Fruit fly (Drosophila melanogaster) whole organism, embryonic: ENCODE measurements around the gene Sytbeta.

ENCODE experiments used
- Atf6 ChIP-seq: fragments of 200-800 bp; sonication (Bioruptor generic); IDR thresholded peaks from 2 replicates; pipeline ENCODE4 v1.3.6; 2022; ENCODE audit warnings: missing biosample characterization, missing genetic modification characterization
- B-H1 ChIP-seq: fragments of 200-800 bp; sonication (Bioruptor generic); IDR thresholded peaks from 3 replicates; pipeline ENCODE4 v1.3.6; 2022; ENCODE audit warnings: missing biosample characterization, missing genetic modification characterization
- Bteb2 ChIP-seq: fragments of 200-800 bp; sonication (Bioruptor generic); optimal IDR thresholded peaks from 2 replicates; lab custom pipeline; 2016; ENCODE audit warnings: missing biosample characterization, missing genetic modification characterization
- CG10366 ChIP-seq: fragments of 200-800 bp; sonication (Bioruptor generic); IDR thresholded peaks from 2 replicates; pipeline ENCODE4 v1.3.6; 2022; ENCODE audit warnings: missing biosample characterization, missing genetic modification characterization
- CG10462 ChIP-seq: fragments of 200-800 bp; sonication (Bioruptor generic); optimal IDR thresholded peaks from 2 replicates; lab custom pipeline; 2016; ENCODE audit warnings: missing biosample characterization, missing genetic modification characterization
- CG10654 ChIP-seq: fragments of 200-800 bp; sonication (Bioruptor generic); optimal IDR thresholded peaks from 2 replicates; lab custom pipeline; 2016; ENCODE audit warnings: missing biosample characterization, missing genetic modification characterization
- CG11398 ChIP-seq: fragments of 200-800 bp; sonication (Bioruptor generic); optimal IDR thresholded peaks from 2 replicates; lab custom pipeline; 2016; ENCODE audit warnings: missing biosample characterization, missing genetic modification characterization
- CG12071 ChIP-seq: fragments of 200-800 bp; sonication (Bioruptor generic); optimal IDR thresholded peaks from 3 replicates; lab custom pipeline; 2018; ENCODE audit warnings: missing biosample characterization, mild to moderate bottlenecking, missing genetic modification characterization
- CG13775 ChIP-seq: fragments of 200-800 bp; sonication (Bioruptor generic); optimal IDR thresholded peaks from 3 replicates; lab custom pipeline; 2017; ENCODE audit warnings: missing biosample characterization, mild to moderate bottlenecking, missing genetic modification characterization
- CG15073 ChIP-seq: fragments of 200-800 bp; sonication (Bioruptor generic); optimal IDR thresholded peaks from 2 replicates; lab custom pipeline; 2016; ENCODE audit warnings: missing biosample characterization, missing genetic modification characterization
- CG1603 ChIP-seq: fragments of 200-800 bp; sonication (Bioruptor generic); optimal IDR thresholded peaks from 2 replicates; lab custom pipeline; 2019; ENCODE audit warnings: missing biosample characterization, mild to moderate bottlenecking, missing genetic modification characterization, moderate library complexity
- CG17359 ChIP-seq: fragments of 200-800 bp; sonication (Bioruptor generic); optimal IDR thresholded peaks from 3 replicates; lab custom pipeline; 2018; ENCODE audit warnings: missing biosample characterization, mild to moderate bottlenecking, missing genetic modification characterization, moderate library complexity
- CG17361 ChIP-seq: fragments of 200-800 bp; sonication (Bioruptor generic); IDR thresholded peaks from 3 replicates; pipeline ENCODE4 v1.3.6; 2022; ENCODE audit warnings: missing biosample characterization, missing genetic modification characterization
- CG17568 ChIP-seq: fragments of 200-800 bp; sonication (Bioruptor generic); optimal IDR thresholded peaks from 2 replicates; lab custom pipeline; 2018; ENCODE audit warnings: missing biosample characterization, mild to moderate bottlenecking, missing genetic modification characterization, moderate library complexity
- CG17829 ChIP-seq: fragments of 200-800 bp; optimal IDR thresholded peaks from 2 replicates; lab custom pipeline; 2019; ENCODE audit warnings: missing biosample characterization, mild to moderate bottlenecking, missing genetic modification characterization, moderate library complexity
- CG1832 ChIP-seq: fragments of 200-800 bp; sonication (Bioruptor generic); optimal IDR thresholded peaks from 2 replicates; lab custom pipeline; 2017; ENCODE audit warnings: missing biosample characterization, mild to moderate bottlenecking, missing genetic modification characterization, inconsistent platforms
- CG2120 ChIP-seq: fragments of 200-800 bp; sonication (Bioruptor generic); optimal IDR thresholded peaks from 3 replicates; lab custom pipeline; 2016; ENCODE audit warnings: missing biosample characterization, missing genetic modification characterization
- CG2199 ChIP-seq: fragments of 200-800 bp; sonication (Bioruptor generic); IDR thresholded peaks from 3 replicates; pipeline ENCODE4 v1.3.6; 2022; ENCODE audit warnings: missing biosample characterization, missing genetic modification characterization
- CG30431 ChIP-seq: fragments of 200-800 bp; sonication (Bioruptor generic); optimal IDR thresholded peaks from 2 replicates; lab custom pipeline; 2017; ENCODE audit warnings: missing biosample characterization, missing genetic modification characterization
- CG33213 ChIP-seq: fragments of 200-800 bp; sonication (Bioruptor generic); optimal IDR thresholded peaks from 3 replicates; lab custom pipeline; 2016; ENCODE audit warnings: missing biosample characterization, missing genetic modification characterization
- CG4360 ChIP-seq: fragments of 200-800 bp; sonication (Bioruptor generic); IDR thresholded peaks from 2 replicates; pipeline ENCODE4 v1.3.6; 2022; ENCODE audit warnings: missing biosample characterization, missing genetic modification characterization
- CG4820 ChIP-seq: fragments of 200-800 bp; sonication (Bioruptor generic); optimal IDR thresholded peaks from 3 replicates; lab custom pipeline; 2016; ENCODE audit warnings: missing biosample characterization, missing genetic modification characterization
- CG7357 ChIP-seq: fragments of 200-800 bp; sonication (Bioruptor generic); IDR thresholded peaks from 3 replicates; pipeline ENCODE4 v1.3.6; 2022; ENCODE audit warnings: missing biosample characterization, missing genetic modification characterization
- CG7963 ChIP-seq: fragments of 200-800 bp; sonication (Bioruptor generic); IDR thresholded peaks from 3 replicates; pipeline ENCODE4 v1.3.6; 2022; ENCODE audit warnings: missing biosample characterization, missing genetic modification characterization; ENCODE audit not compliant: partially characterized antibody
- CTCF ChIP-seq: fragments of 200-800 bp; sonication (Bioruptor generic); optimal IDR thresholded peaks from 2 replicates; lab custom pipeline; 2017; ENCODE audit warnings: missing biosample characterization, mild to moderate bottlenecking, missing genetic modification characterization, moderate library complexity
- Doc2 ChIP-seq: fragments of 200-800 bp; sonication (Bioruptor generic); IDR thresholded peaks from 2 replicates; pipeline ENCODE4 v1.3.6; 2022; ENCODE audit warnings: missing biosample characterization, missing genetic modification characterization
- E2f1 ChIP-seq: fragments of 200-800 bp; sonication (Bioruptor generic); IDR thresholded peaks from 2 replicates; pipeline ENCODE4 v1.3.6; 2022; ENCODE audit warnings: missing biosample characterization, missing genetic modification characterization
- Fer2 ChIP-seq: fragments of 200-800 bp; sonication (Bioruptor generic); optimal IDR thresholded peaks from 2 replicates; lab custom pipeline; 2018; ENCODE audit warnings: missing biosample characterization, mild to moderate bottlenecking, missing genetic modification characterization, moderate library complexity
- HmgD ChIP-seq: fragments of 200-800 bp; sonication (Bioruptor generic); optimal IDR thresholded peaks from 3 replicates; lab custom pipeline; 2016; ENCODE audit warnings: missing biosample characterization, missing genetic modification characterization
- Hsf ChIP-seq: fragments of 200-800 bp; sonication (Bioruptor generic); optimal IDR thresholded peaks from 3 replicates; lab custom pipeline; 2016; ENCODE audit warnings: missing biosample characterization, missing genetic modification characterization
- Jarid2 ChIP-seq: fragments of 200-800 bp; sonication (Bioruptor generic); optimal IDR thresholded peaks from 3 replicates; lab custom pipeline; 2017; ENCODE audit warnings: mild to moderate bottlenecking, missing biosample characterization, missing genetic modification reagents, missing genetic modification characterization
- Mes4 ChIP-seq: fragments of 200-800 bp; sonication (Bioruptor generic); optimal IDR thresholded peaks from 2 replicates; lab custom pipeline; 2016; ENCODE audit warnings: missing biosample characterization, missing genetic modification characterization
- Neu2 ChIP-seq: fragments of 200-800 bp; sonication (Bioruptor generic); optimal IDR thresholded peaks from 3 replicates; lab custom pipeline; 2016; ENCODE audit warnings: missing biosample characterization, missing genetic modification characterization, borderline replicate concordance
- NfI ChIP-seq: fragments of 200-800 bp; sonication (Bioruptor generic); optimal IDR thresholded peaks from 3 replicates; lab custom pipeline; 2018; ENCODE audit warnings: missing biosample characterization, mild to moderate bottlenecking, missing genetic modification characterization, moderate library complexity
- Oli ChIP-seq: fragments of 200-800 bp; sonication (Bioruptor generic); optimal IDR thresholded peaks from 2 replicates; lab custom pipeline; 2018; ENCODE audit warnings: missing biosample characterization, mild to moderate bottlenecking, missing genetic modification characterization, moderate library complexity
- al ChIP-seq: fragments of 200-800 bp; sonication (Bioruptor generic); IDR thresholded peaks from 2 replicates; pipeline ENCODE4 v1.3.6; 2022; ENCODE audit warnings: missing biosample characterization, missing genetic modification characterization
- amos ChIP-seq: fragments of 200-800 bp; sonication (Bioruptor generic); IDR thresholded peaks from 2 replicates; pipeline ENCODE4 v1.3.6; 2022; ENCODE audit warnings: missing biosample characterization, missing genetic modification characterization; ENCODE audit not compliant: partially characterized antibody
- bigmax ChIP-seq: fragments of 200-800 bp; sonication (Bioruptor generic); optimal IDR thresholded peaks from 2 replicates; lab custom pipeline; 2018; ENCODE audit warnings: missing biosample characterization, mild to moderate bottlenecking, missing genetic modification characterization
- cas ChIP-seq: fragments of 200-800 bp; sonication (Bioruptor generic); IDR thresholded peaks from 2 replicates; pipeline ENCODE4 v1.3.6; 2022; ENCODE audit warnings: missing biosample characterization, missing genetic modification characterization
- crol ChIP-seq: fragments of 200-800 bp; sonication (Bioruptor generic); IDR thresholded peaks from 2 replicates; pipeline ENCODE4 v1.3.6; 2022; ENCODE audit warnings: missing biosample characterization, missing genetic modification characterization
- cwo ChIP-seq: fragments of 200-800 bp; sonication (Bioruptor generic); optimal IDR thresholded peaks from 3 replicates; lab custom pipeline; 2017; ENCODE audit warnings: missing biosample characterization, missing genetic modification characterization, mild to moderate bottlenecking, moderate library complexity, missing genetic modification reagents
- dmrt11E ChIP-seq: fragments of 200-800 bp; sonication (Bioruptor generic); optimal IDR thresholded peaks from 3 replicates; lab custom pipeline; 2018; ENCODE audit warnings: missing biosample characterization, mild to moderate bottlenecking, missing genetic modification characterization, moderate library complexity
- grau ChIP-seq: fragments of 200-800 bp; optimal IDR thresholded peaks from 3 replicates; lab custom pipeline; 2019; ENCODE audit warnings: missing biosample characterization, mild to moderate bottlenecking, missing genetic modification characterization, moderate library complexity
- gsb ChIP-seq: fragments of 200-800 bp; sonication (Bioruptor generic); IDR thresholded peaks from 2 replicates; pipeline ENCODE4 v1.3.6; 2022; ENCODE audit warnings: missing biosample characterization, missing genetic modification characterization
- insv ChIP-seq, 2 experiments: fragments of 200-800 bp; sonication (Bioruptor generic); optimal IDR thresholded peaks; 3 replicates each; lab custom pipeline; 2016 to 2018; ENCODE audit warnings: missing biosample characterization in 2 of 2, missing genetic modification characterization in 2 of 2
- kay ChIP-seq: fragments of 200-800 bp; sonication (Bioruptor generic); optimal IDR thresholded peaks from 2 replicates; lab custom pipeline; 2016; ENCODE audit warnings: missing biosample characterization, missing genetic modification characterization
- ranshi ChIP-seq: fragments of 200-800 bp; sonication (Bioruptor generic); IDR thresholded peaks from 2 replicates; pipeline ENCODE4 v1.3.6; 2022; ENCODE audit warnings: missing biosample characterization, missing genetic modification characterization
- row ChIP-seq: fragments of 200-800 bp; sonication (Bioruptor generic); IDR thresholded peaks from 3 replicates; pipeline ENCODE4 v1.3.6; 2022; ENCODE audit warnings: missing biosample characterization, missing genetic modification characterization
- sens ChIP-seq: fragments of 200-800 bp; sonication (Bioruptor generic); peaks from one replicate; lab custom pipeline; 2016; ENCODE audit warnings: missing biosample characterization, missing genetic modification characterization
- stwl ChIP-seq: fragments of 200-800 bp; sonication (Bioruptor generic); optimal IDR thresholded peaks from 3 replicates; lab custom pipeline; 2018; ENCODE audit warnings: missing biosample characterization, mild to moderate bottlenecking, missing genetic modification characterization, moderate library complexity
- tin ChIP-seq: fragments of 200-800 bp; sonication (Bioruptor generic); optimal IDR thresholded peaks from 3 replicates; lab custom pipeline; 2016; ENCODE audit warnings: missing biosample characterization, missing genetic modification characterization
- vfl ChIP-seq: fragments of 200-800 bp; sonication (Bioruptor generic); optimal IDR thresholded peaks from 2 replicates; lab custom pipeline; 2016; ENCODE audit warnings: missing biosample characterization, missing genetic modification characterization
- zen ChIP-seq: fragments of 200-800 bp; sonication (Bioruptor generic); optimal IDR thresholded peaks from 3 replicates; lab custom pipeline; 2018; ENCODE audit warnings: missing biosample characterization, mild to moderate bottlenecking, missing genetic modification characterization, moderate library complexity

Sytbeta gene

DNA sequence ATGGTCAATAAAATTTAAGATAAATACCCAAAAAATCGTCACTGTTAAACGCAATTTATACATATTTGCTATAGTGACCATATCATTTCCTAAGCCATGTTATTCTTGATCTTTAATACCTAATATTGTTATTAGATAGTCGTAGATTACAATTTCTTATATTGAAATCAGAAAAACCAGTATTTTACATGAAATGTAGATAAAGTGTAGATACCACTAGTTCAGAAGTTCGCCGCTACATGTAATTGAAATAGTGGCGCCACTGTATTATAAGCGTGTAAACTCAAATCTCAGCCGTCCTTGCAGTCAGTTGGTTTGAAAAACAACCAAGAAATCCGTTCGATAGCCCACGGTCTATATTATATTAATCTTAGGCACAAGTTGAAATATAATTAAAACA, 16.7 kb downstream of the Sytbeta start (continued):
- TF ChIP-seq CG10366 (no peak), CG15073 (no peak), cas (GFP tag; lab: Robert Waterston, UW) (no peak), CG30431 (no peak), CG10654 (GFP tag; lab: Kevin White, UChicago) (no peak), CTCF (GFP tag; lab: Kevin White, UChicago) (peak; percentile 94), grau (tag; lab: Kevin White, UChicago) (peak; percentile 11), B-H1 (no peak), CG17829 (tag; lab: Kevin White, UChicago) (peak; percentile 2), crol (no peak), CG33213 (GFP tag; lab: Kevin White, UChicago) (no peak), dmrt11E (tag; lab: Kevin White, UChicago) (peak; percentile 21), CG10462 (GFP tag; lab: Kevin White, UChicago) (no peak), CG2199 (GFP tag; lab: Robert Waterston, UW) (peak; percentile 65; the same call in 2 of the 3 replicates), CG7963 (GFP tag; lab: Robert Waterston, UW) (peak; percentile 62; the same call in 1 of the 3 replicates), zen (tag; lab: Kevin White, UChicago) (peak; percentile 43), row (GFP tag; lab: Robert Waterston, UW) (no peak), Atf6 (GFP tag; lab: Robert Waterston, UW) (no peak), NfI (GFP tag; lab: Kevin White, UChicago) (peak; percentile 1), cwo (GFP tag; lab: Kevin White, UChicago) (no peak), Fer2 (tag; lab: Kevin White, UChicago) (no peak), al (GFP tag; lab: Robert Waterston, UW) (no peak), bigmax (GFP tag; lab: Kevin White, UChicago) (no peak), CG7357 (GFP tag; lab: Robert Waterston, UW) (no peak), CG17361 (GFP tag; lab: Robert Waterston, UW) (0 out of 3 replicates have a peak, but pooled peaks have one; percentile 10), Bteb2 (GFP tag; lab: Kevin White, UChicago) (no peak), Neu2 (GFP tag; lab: Kevin White, UChicago) (no peak), amos (peak; percentile 73), Jarid2 (GFP tag; lab: Kevin White, UChicago) (no peak), sens (peak; percentile 84), gsb (GFP tag; lab: Robert Waterston, UW) (no peak), CG13775 (GFP tag; lab: Kevin White, UChicago) (no peak), CG4820 (no peak), tin (GFP tag; lab: Kevin White, UChicago) (no peak), CG1832 (GFP tag; lab: Kevin White, UChicago) (no peak), CG12071 (GFP tag; lab: Kevin White, UChicago) (no peak), vfl (GFP tag; lab: Kevin White, UChicago) (no peak), CG17568 (GFP tag; lab: Kevin White, UChicago) (no peak), CG4360 (GFP tag; lab: Robert Waterston, UW) (no peak), CG2120 (GFP tag; lab: Kevin White, UChicago) (no peak), Hsf (peak; percentile 28), Mes4 (GFP tag; lab: Kevin White, UChicago) (no peak), CG11398 (GFP tag; lab: Kevin White, UChicago) (no peak), Oli (tag; lab: Kevin White, UChicago) (no peak), kay (GFP tag; lab: Kevin White, UChicago) (no peak), HmgD (GFP tag; lab: Kevin White, UChicago) (no peak), Doc2 (GFP tag; lab: Robert Waterston, UW) (no peak), CG17359 (tag; lab: Kevin White, UChicago) (no peak), CG1603 (tag; lab: Kevin White, UChicago) (peak; percentile 15), insv (GFP tag; optimal IDR thresholded peaks at IDR 0.05; lab: Kevin White, UChicago) (no peak), stwl (tag; lab: Kevin White, UChicago) (peak; percentile 57), E2f1 (no peak), ranshi (GFP tag; lab: Robert Waterston, UW) (no peak)
